Worm (Caenorhabditis elegans) whole organism, mixed stage, embryonic: Measurements from ENCODE around the gene tlp-1.

ENCODE experiments used
- flh-1 ChIP-seq: fragments of 200-800 bp; sonication (Bioruptor generic); optimal IDR thresholded peaks from 2 replicates; lab custom pipeline; 2018; ENCODE audit warnings: mild to moderate bottlenecking, missing genetic modification characterization, moderate library complexity, missing compliant biosample characterization
- nhr-12 ChIP-seq: fragments of 150-350 bp; optimal IDR thresholded peaks from 2 replicates; lab custom pipeline; 2014; ENCODE audit warnings: missing biosample characterization, missing genetic modification characterization
- sptf-1 ChIP-seq: sonication (generic microtip); optimal IDR thresholded peaks from 2 replicates; lab custom pipeline; 2017; ENCODE audit warnings: mild to moderate bottlenecking, missing genetic modification characterization, moderate library complexity, missing compliant biosample characterization
- unc-39 ChIP-seq: fragments of 150-350 bp; optimal IDR thresholded peaks from 2 replicates; lab custom pipeline; 2014; ENCODE audit warnings: missing biosample characterization, missing genetic modification characterization
- unc-62 ChIP-seq: fragments of 150-350 bp; optimal IDR thresholded peaks from 2 replicates; lab custom pipeline; 2014; ENCODE audit warnings: missing biosample characterization, missing genetic modification reagents, missing genetic modification characterization

ce11 chrIV:13679495-13679894 is 24.4 kb downstream of the tlp-1 start:
- TF ChIP-seq sptf-1 (no peak), nhr-12 (no peak), unc-39 (no peak), unc-62 (GFP tag; lab: Kevin White, UChicago) (no peak), flh-1 (GFP tag; lab: Kevin White, UChicago) (no peak)
